Worm (Caenorhabditis elegans) whole organism, L2 larva: ENCODE data around the gene sdc-2.

Experiments
- R02D3.7 ChIP-seq: fragments of 150-350 bp; optimal IDR thresholded peaks from 2 replicates; lab custom pipeline; 2014; ENCODE audit warnings: missing biosample characterization, missing genetic modification characterization
- alr-1 ChIP-seq: fragments of 150-350 bp; optimal IDR thresholded peaks from 2 replicates; lab custom pipeline; 2014; ENCODE audit warnings: missing biosample characterization, missing genetic modification characterization
- ceh-16 ChIP-seq: fragments of 150-350 bp; optimal IDR thresholded peaks from 2 replicates; lab custom pipeline; 2014; ENCODE audit warnings: missing biosample characterization, missing genetic modification characterization
- ceh-82 ChIP-seq: fragments of 150-350 bp; optimal IDR thresholded peaks from 2 replicates; lab custom pipeline; 2014; ENCODE audit warnings: missing biosample characterization, missing genetic modification characterization
- egl-27 ChIP-seq: sonication (generic microtip); optimal IDR thresholded peaks from 3 replicates; lab custom pipeline; 2017; ENCODE audit warnings: missing biosample characterization, missing genetic modification reagents, missing genetic modification characterization
- fos-1 ChIP-seq: fragments of 150-350 bp; optimal IDR thresholded peaks from 2 replicates; lab custom pipeline; 2014; ENCODE audit warnings: missing biosample characterization, missing genetic modification characterization
- lin-11 ChIP-seq: fragments of 150-350 bp; sonication (generic microtip); optimal IDR thresholded peaks from 2 replicates; lab custom pipeline; 2014; ENCODE audit warnings: missing biosample characterization, missing genetic modification characterization, inconsistent platforms, mixed read lengths
- lin-39 ChIP-seq: fragments of 150-350 bp; optimal IDR thresholded peaks from 2 replicates; lab custom pipeline; 2014; ENCODE audit warnings: missing biosample characterization, missing genetic modification reagents, missing genetic modification characterization
- mab-5 ChIP-seq: fragments of 150-350 bp; optimal IDR thresholded peaks from 2 replicates; lab custom pipeline; 2014; ENCODE audit warnings: missing biosample characterization, missing genetic modification characterization
- nhr-12 ChIP-seq: fragments of 150-350 bp; optimal IDR thresholded peaks from 2 replicates; lab custom pipeline; 2014; ENCODE audit warnings: missing biosample characterization, missing genetic modification characterization
- nhr-23 ChIP-seq: fragments of 150-350 bp; optimal IDR thresholded peaks from 2 replicates; lab custom pipeline; 2014; ENCODE audit warnings: missing biosample characterization, missing genetic modification reagents, missing genetic modification characterization
- unc-55 ChIP-seq: fragments of 150-350 bp; sonication (generic microtip); optimal IDR thresholded peaks from 3 replicates; lab custom pipeline; 2014; ENCODE audit warnings: missing biosample characterization, missing genetic modification reagents, missing genetic modification characterization
- unc-62 ChIP-seq: fragments of 150-350 bp; optimal IDR thresholded peaks from 2 replicates; lab custom pipeline; 2014; ENCODE audit warnings: missing biosample characterization, missing genetic modification reagents, missing genetic modification characterization
- ztf-4 ChIP-seq: fragments of 150-350 bp; optimal IDR thresholded peaks from 2 replicates; lab custom pipeline; 2014; ENCODE audit warnings: missing biosample characterization, missing genetic modification characterization

ce11 chrX:11571714-11572113 is 49.2 kb downstream of the sdc-2 start:
- TF ChIP-seq ceh-16 = no peak
- peak; percentile 28 for TF ChIP-seq unc-55 (GFP tag; lab: Kevin White, UChicago)
- TF ChIP-seq egl-27 (tag; lab: Kevin White, UChicago) = no peak
- no peak for TF ChIP-seq ceh-82
- no peak for TF ChIP-seq unc-62
- TF ChIP-seq ztf-4 (tag; lab: Kevin White, UChicago) = no peak
- TF ChIP-seq lin-11 = no peak
- no peak for TF ChIP-seq mab-5 (tag; lab: Kevin White, UChicago)
- no peak for TF ChIP-seq fos-1 (tag; lab: Kevin White, UChicago)
- TF ChIP-seq R02D3.7 = no peak
- no peak for TF ChIP-seq alr-1 (tag; lab: Kevin White, UChicago)
- no peak for TF ChIP-seq lin-39 (tag; lab: Kevin White, UChicago)
- TF ChIP-seq nhr-23 (tag; lab: Kevin White, UChicago) = no peak
- no peak for TF ChIP-seq nhr-12 (tag; lab: Kevin White, UChicago)
